Fruit fly (Drosophila melanogaster) whole organism, embryonic: ENCODE data around the gene Bub1.

ENCODE experiments used
- CG10267 ChIP-seq: fragments of 200-800 bp; sonication (Bioruptor generic); optimal IDR thresholded peaks from 2 replicates; lab custom pipeline; 2018; ENCODE audit warnings: missing biosample characterization, mild to moderate bottlenecking, missing genetic modification characterization, moderate library complexity
- CG11085 ChIP-seq: fragments of 200-800 bp; sonication (Bioruptor generic); IDR thresholded peaks from 2 replicates; pipeline ENCODE4 v1.3.6; 2022; ENCODE audit warnings: missing biosample characterization, missing genetic modification characterization
- CG11504 ChIP-seq: fragments of 200-800 bp; sonication (Bioruptor generic); optimal IDR thresholded peaks from 3 replicates; lab custom pipeline; 2019; ENCODE audit warnings: missing biosample characterization, mild to moderate bottlenecking, missing genetic modification characterization, moderate library complexity
- CG11695 ChIP-seq: fragments of 200-800 bp; sonication (Bioruptor generic); IDR thresholded peaks from 3 replicates; pipeline ENCODE4 v1.3.6; 2022; ENCODE audit warnings: missing biosample characterization, missing genetic modification characterization
- CG12219 ChIP-seq: fragments of 200-800 bp; sonication (Bioruptor generic); optimal IDR thresholded peaks from 3 replicates; lab custom pipeline; 2018; ENCODE audit warnings: missing biosample characterization, mild to moderate bottlenecking, missing genetic modification characterization
- CG15011 ChIP-seq: fragments of 200-800 bp; sonication (Bioruptor generic); optimal IDR thresholded peaks from 3 replicates; lab custom pipeline; 2018; ENCODE audit warnings: missing biosample characterization, mild to moderate bottlenecking, missing genetic modification characterization
- CG16815 ChIP-seq: fragments of 200-800 bp; sonication (Bioruptor generic); optimal IDR thresholded peaks from 3 replicates; lab custom pipeline; 2017; ENCODE audit warnings: missing biosample characterization, mild to moderate bottlenecking, missing genetic modification characterization
- CG16863 ChIP-seq: fragments of 200-800 bp; sonication (Bioruptor generic); optimal IDR thresholded peaks from 3 replicates; lab custom pipeline; 2016; ENCODE audit warnings: missing biosample characterization, missing genetic modification characterization
- CG17802 ChIP-seq: fragments of 200-800 bp; sonication (Bioruptor generic); optimal IDR thresholded peaks from 2 replicates; lab custom pipeline; 2018; ENCODE audit warnings: missing biosample characterization, mild to moderate bottlenecking, missing genetic modification characterization, moderate library complexity
- CG1832 ChIP-seq: fragments of 200-800 bp; sonication (Bioruptor generic); optimal IDR thresholded peaks from 2 replicates; lab custom pipeline; 2017; ENCODE audit warnings: missing biosample characterization, mild to moderate bottlenecking, missing genetic modification characterization, inconsistent platforms
- CG18599 ChIP-seq: fragments of 200-800 bp; sonication (Bioruptor generic); optimal IDR thresholded peaks from 3 replicates; lab custom pipeline; 2017; ENCODE audit warnings: missing biosample characterization, missing genetic modification characterization, mild to moderate bottlenecking, moderate library complexity, missing genetic modification reagents
- CG18619 ChIP-seq: fragments of 200-800 bp; sonication (Bioruptor generic); optimal IDR thresholded peaks from 3 replicates; lab custom pipeline; 2017; ENCODE audit warnings: missing biosample characterization, mild to moderate bottlenecking, missing genetic modification characterization
- CG2116 ChIP-seq: fragments of 200-800 bp; sonication (Bioruptor generic); optimal IDR thresholded peaks from 3 replicates; lab custom pipeline; 2018; ENCODE audit warnings: missing biosample characterization, mild to moderate bottlenecking, missing genetic modification characterization
- CG2202 ChIP-seq: fragments of 200-800 bp; sonication (Bioruptor generic); optimal IDR thresholded peaks from 2 replicates; lab custom pipeline; 2018; ENCODE audit warnings: missing biosample characterization, mild to moderate bottlenecking, missing genetic modification characterization
- CG31365 ChIP-seq: fragments of 200-800 bp; sonication (Bioruptor generic); optimal IDR thresholded peaks from 2 replicates; lab custom pipeline; 2018; ENCODE audit warnings: missing biosample characterization, mild to moderate bottlenecking, missing genetic modification characterization
- CG34376 ChIP-seq: fragments of 200-800 bp; sonication (Bioruptor generic); optimal IDR thresholded peaks from 2 replicates; lab custom pipeline; 2018; ENCODE audit warnings: missing biosample characterization, mild to moderate bottlenecking, missing genetic modification characterization
- CG6254 ChIP-seq: fragments of 200-800 bp; sonication (Bioruptor generic); optimal IDR thresholded peaks from 3 replicates; lab custom pipeline; 2017; ENCODE audit warnings: mild to moderate bottlenecking, missing biosample characterization, missing genetic modification reagents, missing genetic modification characterization
- CG6272 ChIP-seq: fragments of 200-800 bp; sonication (Bioruptor generic); IDR thresholded peaks from 2 replicates; pipeline ENCODE4 v1.3.6; 2022; ENCODE audit warnings: missing biosample characterization, missing genetic modification characterization
- CG6791 ChIP-seq: fragments of 200-800 bp; sonication (Bioruptor generic); IDR thresholded peaks from 3 replicates; pipeline ENCODE4 v1.3.6; 2022; ENCODE audit warnings: missing biosample characterization, missing genetic modification characterization; ENCODE audit not compliant: partially characterized antibody
- CG7839 ChIP-seq: fragments of 200-800 bp; sonication (Bioruptor generic); optimal IDR thresholded peaks from 3 replicates; lab custom pipeline; 2018; ENCODE audit warnings: missing biosample characterization, mild to moderate bottlenecking, missing genetic modification characterization, moderate library complexity
- CG8765 ChIP-seq: fragments of 200-800 bp; sonication (Bioruptor generic); IDR thresholded peaks from 2 replicates; pipeline ENCODE4 v1.3.6; 2022; ENCODE audit warnings: missing biosample characterization, missing genetic modification characterization
- CG9215 ChIP-seq: fragments of 200-800 bp; sonication (Bioruptor generic); IDR thresholded peaks from 2 replicates; pipeline ENCODE4 v1.3.6; 2022; ENCODE audit warnings: missing biosample characterization, missing genetic modification characterization
- D19B ChIP-seq: fragments of 200-800 bp; sonication (Bioruptor generic); optimal IDR thresholded peaks from 2 replicates; lab custom pipeline; 2017; ENCODE audit warnings: missing biosample characterization, mild to moderate bottlenecking, missing genetic modification characterization
- Dll ChIP-seq: fragments of 200-800 bp; sonication (Bioruptor generic); IDR thresholded peaks from 4 replicates; pipeline ENCODE4 v1.3.6; 2022; ENCODE audit warnings: missing biosample characterization, missing genetic modification characterization; ENCODE audit not compliant: partially characterized antibody
- Hmr ChIP-seq: fragments of 200-800 bp; sonication (Bioruptor generic); optimal IDR thresholded peaks from 3 replicates; lab custom pipeline; 2017; ENCODE audit warnings: mild to moderate bottlenecking, missing biosample characterization, missing genetic modification reagents, missing genetic modification characterization
- Hr51 ChIP-seq, 2 experiments: fragments of 200-800 bp; sonication (Bioruptor generic); optimal IDR thresholded peaks; 2 replicates in 1 of 2; 3 replicates in 1 of 2; lab custom pipeline; 2016 to 2018; ENCODE audit warnings: missing biosample characterization in 2 of 2, missing genetic modification characterization in 2 of 2, mild to moderate bottlenecking in 1 of 2, moderate library complexity in 1 of 2
- Lpt ChIP-seq: fragments of >200 bp; optimal IDR thresholded peaks from 2 replicates; lab custom pipeline; 2018; ENCODE audit warnings: missing biosample characterization, missing genetic modification characterization
- NC2β ChIP-seq: fragments of 200-800 bp; sonication (Bioruptor generic); optimal IDR thresholded peaks from 2 replicates; lab custom pipeline; 2016; ENCODE audit warnings: missing biosample characterization, missing genetic modification characterization
- Neu2 ChIP-seq: fragments of 200-800 bp; sonication (Bioruptor generic); optimal IDR thresholded peaks from 3 replicates; lab custom pipeline; 2016; ENCODE audit warnings: missing biosample characterization, missing genetic modification characterization, borderline replicate concordance
- Oli ChIP-seq: fragments of 200-800 bp; sonication (Bioruptor generic); optimal IDR thresholded peaks from 2 replicates; lab custom pipeline; 2018; ENCODE audit warnings: missing biosample characterization, mild to moderate bottlenecking, missing genetic modification characterization, moderate library complexity
- Scr ChIP-seq: fragments of 200-800 bp; sonication (Bioruptor generic); IDR thresholded peaks from 2 replicates; pipeline ENCODE4 v1.3.6; 2022; ENCODE audit warnings: missing biosample characterization, missing genetic modification characterization; ENCODE audit not compliant: partially characterized antibody
- ab ChIP-seq: fragments of 200-800 bp; sonication (Bioruptor generic); optimal IDR thresholded peaks from 2 replicates; lab custom pipeline; 2016; ENCODE audit warnings: missing biosample characterization, missing genetic modification characterization
- ato ChIP-seq: fragments of 200-800 bp; sonication (Bioruptor generic); IDR thresholded peaks from 2 replicates; pipeline ENCODE4 v1.3.6; 2022; ENCODE audit warnings: missing biosample characterization, missing genetic modification characterization; ENCODE audit not compliant: partially characterized antibody
- dysf ChIP-seq: fragments of 200-800 bp; sonication (Bioruptor generic); IDR thresholded peaks from 3 replicates; pipeline ENCODE4 v1.3.6; 2022; ENCODE audit warnings: missing biosample characterization, missing genetic modification characterization
- fd102C ChIP-seq: fragments of 200-800 bp; sonication (Bioruptor generic); optimal IDR thresholded peaks from 2 replicates; lab custom pipeline; 2018; ENCODE audit warnings: missing biosample characterization, mild to moderate bottlenecking, missing genetic modification characterization, moderate library complexity
- gcm2 ChIP-seq: fragments of 200-800 bp; sonication (Bioruptor generic); optimal IDR thresholded peaks from 2 replicates; lab custom pipeline; 2016; ENCODE audit warnings: missing biosample characterization, missing genetic modification characterization
- ham ChIP-seq: fragments of 200-800 bp; sonication (Bioruptor generic); IDR thresholded peaks from 2 replicates; pipeline ENCODE4 v1.3.6; 2022; ENCODE audit warnings: missing biosample characterization, missing genetic modification characterization
- hth ChIP-seq: fragments of >200 bp; optimal IDR thresholded peaks from 2 replicates; lab custom pipeline; 2017; ENCODE audit warnings: inconsistent platforms
- klu ChIP-seq: fragments of 200-800 bp; sonication (Bioruptor generic); IDR thresholded peaks from 2 replicates; pipeline ENCODE4 v1.3.6; 2022; ENCODE audit warnings: missing biosample characterization, missing genetic modification characterization
- nom ChIP-seq: fragments of 200-800 bp; sonication (Bioruptor generic); optimal IDR thresholded peaks from 2 replicates; lab custom pipeline; 2017; ENCODE audit warnings: missing biosample characterization, missing genetic modification characterization, mild to moderate bottlenecking, moderate library complexity, missing genetic modification reagents
- oc ChIP-seq: fragments of 200-800 bp; sonication (Bioruptor generic); optimal IDR thresholded peaks from 2 replicates; lab custom pipeline; 2018; ENCODE audit warnings: missing biosample characterization, mild to moderate bottlenecking, missing genetic modification characterization, moderate library complexity
- pros ChIP-seq: fragments of 200-800 bp; sonication (Bioruptor generic); optimal IDR thresholded peaks from 3 replicates; lab custom pipeline; 2019; ENCODE audit warnings: missing biosample characterization, mild to moderate bottlenecking, missing genetic modification characterization, moderate library complexity
- psq ChIP-seq: fragments of 200-800 bp; sonication (Bioruptor generic); optimal IDR thresholded peaks from 2 replicates; lab custom pipeline; 2017; ENCODE audit warnings: missing biosample characterization, missing genetic modification characterization
- ranshi ChIP-seq: fragments of 200-800 bp; sonication (Bioruptor generic); IDR thresholded peaks from 2 replicates; pipeline ENCODE4 v1.3.6; 2022; ENCODE audit warnings: missing biosample characterization, missing genetic modification characterization
- sisA ChIP-seq: fragments of 200-800 bp; sonication (Bioruptor generic); IDR thresholded peaks from 2 replicates; pipeline ENCODE4 v1.3.6; 2022; ENCODE audit warnings: missing biosample characterization, missing genetic modification characterization
- slou ChIP-seq: fragments of 200-800 bp; sonication (Bioruptor generic); optimal IDR thresholded peaks from 3 replicates; lab custom pipeline; 2016; ENCODE audit warnings: missing biosample characterization, missing genetic modification characterization
- sr ChIP-seq: fragments of 200-800 bp; sonication (Bioruptor generic); IDR thresholded peaks from 3 replicates; pipeline ENCODE4 v1.3.6; 2022; ENCODE audit warnings: missing biosample characterization, missing genetic modification characterization
- tgo ChIP-seq: fragments of 200-800 bp; sonication (Bioruptor generic); IDR thresholded peaks from 3 replicates; pipeline ENCODE4 v1.3.6; 2022; ENCODE audit warnings: missing biosample characterization, missing genetic modification characterization
- vnd ChIP-seq: fragments of 200-800 bp; sonication (Bioruptor generic); IDR thresholded peaks from 3 replicates; pipeline ENCODE4 v1.3.6; 2022; ENCODE audit warnings: missing biosample characterization, missing genetic modification characterization; ENCODE audit not compliant: partially characterized antibody
- wdn ChIP-seq: fragments of 200-800 bp; sonication (Bioruptor generic); IDR thresholded peaks from 2 replicates; pipeline ENCODE4 v1.3.6; 2022; ENCODE audit warnings: missing biosample characterization, missing genetic modification characterization

Gene Bub1

dm6 chr2L:5292977-5293513 is 14.4 kb downstream of the Bub1 start (continued):
- peak; percentile 7 for TF ChIP-seq slou
- TF ChIP-seq klu: no peak; the same call in 1 of the 2 replicates
- peak; percentile 69 for TF ChIP-seq dysf
- peak; percentile 66 for TF ChIP-seq oc
- TF ChIP-seq ham (GFP tag; lab: Robert Waterston, UW): no peak
- TF ChIP-seq Neu2 (GFP tag; lab: Kevin White, UChicago): no peak
- TF ChIP-seq CG11504 (tag; lab: Kevin White, UChicago): peak; percentile 85
- no peak for TF ChIP-seq hth (lab: Kevin White, UChicago)
- TF ChIP-seq ato: no peak
- no peak for TF ChIP-seq ab (GFP tag; lab: Kevin White, UChicago)
- peak; percentile 35 for TF ChIP-seq gcm2
- TF ChIP-seq pros (GFP tag; lab: Kevin White, UChicago): no peak
- TF ChIP-seq nom (GFP tag; lab: Kevin White, UChicago): peak; percentile 92
- TF ChIP-seq Oli (tag; lab: Kevin White, UChicago): peak; percentile 80
- TF ChIP-seq CG12219 (GFP tag; lab: Kevin White, UChicago): peak; percentile 75
- no peak for TF ChIP-seq CG6272 (GFP tag; lab: Robert Waterston, UW)
- TF ChIP-seq fd102C (GFP tag; lab: Kevin White, UChicago): peak; percentile 28
- no peak for TF ChIP-seq D19B
- no peak for TF ChIP-seq Lpt (GFP tag; lab: Kevin White, UChicago)
- peak; percentile 65 for TF ChIP-seq NC2β (GFP tag; lab: Kevin White, UChicago)
- no peak for TF ChIP-seq wdn
- TF ChIP-seq CG8765 (GFP tag; lab: Robert Waterston, UW): no peak; the same call in 1 of the 2 replicates
- 0 out of 2 replicates have a peak, but pooled peaks have one; percentile 35 for TF ChIP-seq ranshi (GFP tag; lab: Robert Waterston, UW)
- TF ChIP-seq CG34376: no peak
- TF ChIP-seq CG17802 (tag; lab: Kevin White, UChicago): peak; percentile 47
- peak; percentile 30 to 74 for TF ChIP-seq Hr51 (GFP tag; optimal IDR thresholded peaks at IDR 0.05; lab: Kevin White, UChicago)
- peak; percentile 39 for TF ChIP-seq CG18619 (GFP tag; lab: Kevin White, UChicago)
- peak; percentile 72 for TF ChIP-seq CG16863 (GFP tag; lab: Kevin White, UChicago)
- peak; percentile 11; the same call in 1 of the 3 replicates for TF ChIP-seq sr (GFP tag; lab: Robert Waterston, UW)
- TF ChIP-seq CG18599: peak; percentile 73
- no peak for TF ChIP-seq CG6791
- TF ChIP-seq Scr (GFP tag; lab: Robert Waterston, UW): no peak
- peak; percentile 82 for TF ChIP-seq CG6254 (GFP tag; lab: Kevin White, UChicago)
- TF ChIP-seq CG11085: no peak
- TF ChIP-seq sisA: peak; percentile 66
- peak; percentile 76 for TF ChIP-seq CG2202 (tag; lab: Kevin White, UChicago)
- peak; percentile 67 for TF ChIP-seq CG15011 (GFP tag; lab: Kevin White, UChicago)
- TF ChIP-seq CG7839 (tag; lab: Kevin White, UChicago): peak; percentile 83
- no peak for TF ChIP-seq Dll
- TF ChIP-seq CG9215 (GFP tag; lab: Robert Waterston, UW): no peak
- TF ChIP-seq tgo: peak; percentile 73
- peak; percentile 78 for TF ChIP-seq CG11695 (GFP tag; lab: Robert Waterston, UW)
- TF ChIP-seq Hmr (GFP tag; lab: Kevin White, UChicago): peak; percentile 53
- TF ChIP-seq psq (GFP tag; lab: Kevin White, UChicago): no peak
- peak; percentile 79 for TF ChIP-seq CG1832 (GFP tag; lab: Kevin White, UChicago)
- TF ChIP-seq vnd (GFP tag; lab: Robert Waterston, UW): no peak
- peak; percentile 59 for TF ChIP-seq CG16815 (GFP tag; lab: Kevin White, UChicago)
- TF ChIP-seq CG10267: peak; percentile 79
- TF ChIP-seq CG31365 (tag; lab: Kevin White, UChicago): peak; percentile 19
- peak; percentile 23 for TF ChIP-seq CG2116 (GFP tag; lab: Kevin White, UChicago)
